Fruit fly (Drosophila melanogaster): ENCODE measurements around the gene CG32117.

The CG32117 gene

dm6 chr3L:12853423-12853822 lies 50.1 kb downstream of the CG32117 start, which contains the start of gene Ent3:
Gene Ent3 (plus strand): TSS chr3L:12853646.
- TF ChIP-seq CTCF (optimal IDR thresholded peaks at IDR 0.05) (no peak), CG8478 (optimal IDR thresholded peaks at IDR 0.05) (no peak)
